Worm (Caenorhabditis elegans): Measurements from ENCODE around the gene K01H12.4.

DNA sequence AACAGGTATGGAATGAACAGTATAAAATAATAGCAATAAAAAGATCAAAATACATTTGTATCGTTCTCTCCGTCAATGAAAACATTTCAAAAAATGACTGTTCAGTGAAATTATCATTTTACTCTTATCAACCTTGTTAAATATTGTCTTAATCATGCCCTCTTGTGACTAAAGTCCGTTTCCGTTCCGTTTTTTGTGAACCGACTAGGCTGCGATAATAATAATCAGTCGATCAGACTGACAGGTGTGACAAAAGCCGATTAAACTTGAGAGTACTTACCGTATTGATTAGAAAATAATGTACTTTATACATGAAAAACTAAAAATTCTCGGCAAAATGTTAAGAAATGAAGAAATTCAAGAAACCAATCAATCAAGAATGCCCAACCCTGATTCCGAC lies 30.4 kb upstream of the K01H12.4 start, which contains the start of gene ins-7:
- TF ChIP-seq nhr-90 (tag; optimal IDR thresholded peaks at IDR 0.05; ENCODE audit: poor library complexity) = no peak
- no peak for TF ChIP-seq ama-1 (optimal IDR thresholded peaks at IDR 0.05)
- TF ChIP-seq lin-39 (tag; optimal IDR thresholded peaks at IDR 0.05) = no peak
- no peak for TF ChIP-seq mep-1 (tag; optimal IDR thresholded peaks at IDR 0.05)
- no peak for TF ChIP-seq elt-3 (tag; optimal IDR thresholded peaks at IDR 0.05)
- TF ChIP-seq efl-3 (GFP tag; optimal IDR thresholded peaks at IDR 0.05) = no peak
- no peak for TF ChIP-seq lin-13 (GFP tag; optimal IDR thresholded peaks at IDR 0.05)
- no peak for TF ChIP-seq nhr-20 (tag; optimal IDR thresholded peaks at IDR 0.05)
- no peak for TF ChIP-seq nhr-11 (tag; optimal IDR thresholded peaks at IDR 0.05)
- TF ChIP-seq ets-5 (GFP tag; IDR thresholded peaks at IDR 0.05) = no peak
- no peak for TF ChIP-seq mdl-1 (tag; optimal IDR thresholded peaks at IDR 0.05)

Measured in whole organism, L1 larva.